Worm (Caenorhabditis elegans): ENCODE measurements around the gene F46G11.4.
A peak's percentile ranks its signal among the peaks of the same experiment; 100 is the strongest.

DNA sequence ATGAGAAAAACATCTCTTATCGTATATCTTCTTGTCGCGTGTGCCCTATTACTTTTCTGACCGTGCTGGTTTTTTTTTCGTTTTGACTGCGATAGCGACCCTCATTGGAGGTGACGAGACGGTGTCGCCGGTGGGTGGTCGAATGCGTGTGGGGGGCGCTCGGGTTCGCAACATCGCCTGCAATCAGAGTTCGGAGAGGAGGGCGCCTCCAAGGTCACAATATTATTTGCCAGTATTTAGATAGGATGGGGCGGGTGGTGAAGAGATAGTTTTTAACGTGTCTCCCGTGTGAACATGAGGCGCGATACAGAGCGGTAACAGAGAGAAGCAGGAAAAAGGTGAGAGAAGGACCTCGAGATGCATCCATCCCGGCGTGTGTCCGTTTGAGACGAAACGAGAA lies 22.3 kb upstream of the F46G11.4 start:
- TF ChIP-seq ztf-18 (tag; optimal IDR thresholded peaks at IDR 0.05) (no peak), B0261.1 (tag; optimal IDR thresholded peaks at IDR 0.05) (no peak), dpff-1 (tag; optimal IDR thresholded peaks at IDR 0.05) (no peak), zfh-2 (GFP tag; conservative IDR thresholded peaks at IDR 0.05) (peak; percentile 80)

Measured in whole organism, young adult.